Fruit fly (Drosophila melanogaster) whole organism, prepupa: ENCODE measurements around the gene CG31705.
A peak's percentile ranks its signal among the peaks of the same experiment; 100 is the strongest.

Source experiments
- Blimp-1 ChIP-seq: fragments of 200-800 bp; sonication (Bioruptor generic); optimal IDR thresholded peaks from 3 replicates; lab custom pipeline; 2017; ENCODE audit warnings: missing biosample characterization, missing genetic modification characterization, mild to moderate bottlenecking, moderate library complexity, missing genetic modification reagents
- CG11762 ChIP-seq: fragments of 200-800 bp; sonication (Bioruptor generic); optimal IDR thresholded peaks from 3 replicates; lab custom pipeline; 2016; ENCODE audit warnings: missing biosample characterization, missing genetic modification characterization; ENCODE audit not compliant: insufficient read depth
- CG15336 ChIP-seq: fragments of 200-800 bp; sonication (Bioruptor generic); IDR thresholded peaks from 2 replicates; pipeline ENCODE4 v1.3.6; 2022; ENCODE audit warnings: missing biosample characterization, missing genetic modification characterization
- CG1621 ChIP-seq: fragments of 200-800 bp; sonication (Bioruptor generic); optimal IDR thresholded peaks from 3 replicates; lab custom pipeline; 2018; ENCODE audit warnings: missing biosample characterization, mild to moderate bottlenecking, missing genetic modification characterization
- CG16779 ChIP-seq: fragments of 200-800 bp; sonication (Bioruptor generic); optimal IDR thresholded peaks from 3 replicates; lab custom pipeline; 2017; ENCODE audit warnings: missing biosample characterization, mild to moderate bottlenecking, missing genetic modification characterization
- CG32006 ChIP-seq: fragments of 200-800 bp; sonication (Bioruptor generic); optimal IDR thresholded peaks from 3 replicates; lab custom pipeline; 2017; ENCODE audit warnings: missing biosample characterization, mild to moderate bottlenecking, missing genetic modification characterization
- CG34406 ChIP-seq: fragments of 200-800 bp; sonication (Bioruptor generic); optimal IDR thresholded peaks from 3 replicates; lab custom pipeline; 2016; ENCODE audit warnings: missing biosample characterization, missing genetic modification characterization
- CG3919 ChIP-seq: fragments of 200-800 bp; sonication (Bioruptor generic); optimal IDR thresholded peaks from 3 replicates; lab custom pipeline; 2016; ENCODE audit warnings: missing biosample characterization, missing genetic modification characterization
- CG4318 ChIP-seq: fragments of 200-800 bp; sonication (Bioruptor generic); optimal IDR thresholded peaks from 3 replicates; lab custom pipeline; 2017; ENCODE audit warnings: missing biosample characterization, mild to moderate bottlenecking, missing genetic modification characterization
- CG6163 ChIP-seq: fragments of 200-800 bp; sonication (Bioruptor generic); IDR thresholded peaks from 3 replicates; pipeline ENCODE4 v1.3.6; 2022; ENCODE audit warnings: missing biosample characterization, missing genetic modification characterization
- CG6792 ChIP-seq: fragments of 200-800 bp; sonication (Bioruptor generic); optimal IDR thresholded peaks from 3 replicates; lab custom pipeline; 2016; ENCODE audit warnings: missing biosample characterization, missing genetic modification characterization
- CG6808 ChIP-seq: fragments of 200-800 bp; sonication (Bioruptor generic); optimal IDR thresholded peaks from 3 replicates; lab custom pipeline; 2017; ENCODE audit warnings: missing biosample characterization, missing genetic modification characterization, mild to moderate bottlenecking, moderate library complexity, missing genetic modification reagents
- CG6854 ChIP-seq: fragments of 200-800 bp; sonication (Bioruptor generic); optimal IDR thresholded peaks from 2 replicates; lab custom pipeline; 2017; ENCODE audit warnings: missing biosample characterization, mild to moderate bottlenecking, missing genetic modification characterization
- CG7368 ChIP-seq: fragments of 200-800 bp; sonication (Bioruptor generic); optimal IDR thresholded peaks from 3 replicates; lab custom pipeline; 2016; ENCODE audit warnings: missing biosample characterization, missing genetic modification characterization
- CG8119 ChIP-seq: fragments of 200-800 bp; sonication (Bioruptor generic); IDR thresholded peaks from 3 replicates; pipeline ENCODE4 v1.3.6; 2022; ENCODE audit warnings: missing biosample characterization, missing genetic modification characterization
- CG8319 ChIP-seq: fragments of 200-800 bp; sonication (Bioruptor generic); optimal IDR thresholded peaks from 3 replicates; lab custom pipeline; 2016; ENCODE audit warnings: missing biosample characterization, missing genetic modification characterization
- CG8632 ChIP-seq: fragments of 200-800 bp; sonication (Bioruptor generic); optimal IDR thresholded peaks from 3 replicates; lab custom pipeline; 2016; ENCODE audit warnings: missing biosample characterization, missing genetic modification characterization
- CG9139 ChIP-seq: fragments of 200-800 bp; sonication (Bioruptor generic); optimal IDR thresholded peaks from 3 replicates; lab custom pipeline; 2017; ENCODE audit warnings: missing biosample characterization, mild to moderate bottlenecking, missing genetic modification characterization
- Eip78C ChIP-seq: fragments of 200-800 bp; sonication (Bioruptor generic); peaks from one replicate; lab custom pipeline; 2016; ENCODE audit warnings: missing biosample characterization, missing genetic modification characterization
- Eip93F ChIP-seq: fragments of 200-800 bp; sonication (Bioruptor generic); optimal IDR thresholded peaks from 2 replicates; lab custom pipeline; 2016; ENCODE audit warnings: missing biosample characterization, mild to moderate bottlenecking, missing genetic modification characterization
- Ets21C ChIP-seq: fragments of 200-800 bp; sonication (Bioruptor generic); optimal IDR thresholded peaks from 3 replicates; lab custom pipeline; 2016; ENCODE audit warnings: missing biosample characterization, missing genetic modification characterization
- Gug ChIP-seq: fragments of 200-800 bp; sonication (Bioruptor generic); IDR thresholded peaks from 2 replicates; pipeline ENCODE4 v1.3.6; 2022; ENCODE audit warnings: missing biosample characterization, missing genetic modification characterization
- Hr39 ChIP-seq: fragments of 200-800 bp; sonication (Bioruptor generic); optimal IDR thresholded peaks from 2 replicates; lab custom pipeline; 2016; ENCODE audit warnings: missing biosample characterization, missing genetic modification characterization
- Hr4 ChIP-seq: fragments of 200-800 bp; sonication (Bioruptor generic); optimal IDR thresholded peaks from 3 replicates; lab custom pipeline; 2016; ENCODE audit warnings: missing biosample characterization, missing genetic modification characterization
- Lpt ChIP-seq: fragments of 200-800 bp; sonication (Bioruptor generic); optimal IDR thresholded peaks from 3 replicates; lab custom pipeline; 2016; ENCODE audit warnings: missing biosample characterization, missing genetic modification characterization
- Met ChIP-seq: fragments of 200-800 bp; sonication (Bioruptor generic); optimal IDR thresholded peaks from 3 replicates; lab custom pipeline; 2016; ENCODE audit warnings: missing biosample characterization, missing genetic modification characterization
- OdsH ChIP-seq: fragments of 200-800 bp; sonication (Bioruptor generic); optimal IDR thresholded peaks from 3 replicates; lab custom pipeline; 2016; ENCODE audit warnings: missing biosample characterization, missing genetic modification characterization
- Sox102F ChIP-seq: fragments of 200-800 bp; sonication (Bioruptor generic); optimal IDR thresholded peaks from 2 replicates; lab custom pipeline; 2016; ENCODE audit warnings: missing biosample characterization, mild to moderate bottlenecking, missing genetic modification characterization
- Sox14 ChIP-seq: fragments of 200-800 bp; sonication (Bioruptor generic); optimal IDR thresholded peaks from 3 replicates; lab custom pipeline; 2016; ENCODE audit warnings: missing biosample characterization, missing genetic modification characterization
- acj6 ChIP-seq: fragments of 200-800 bp; sonication (Bioruptor generic); optimal IDR thresholded peaks from 3 replicates; lab custom pipeline; 2016; ENCODE audit warnings: missing biosample characterization, missing genetic modification characterization
- dac ChIP-seq: fragments of 200-800 bp; sonication (Bioruptor generic); optimal IDR thresholded peaks from 2 replicates; lab custom pipeline; 2017; ENCODE audit warnings: missing biosample characterization, mild to moderate bottlenecking, missing genetic modification characterization
- eg ChIP-seq: fragments of 200-800 bp; sonication (Bioruptor generic); IDR thresholded peaks from 3 replicates; pipeline ENCODE4 v1.3.6; 2022; ENCODE audit warnings: missing biosample characterization, missing genetic modification characterization
- esn ChIP-seq: fragments of 200-800 bp; sonication (Bioruptor generic); optimal IDR thresholded peaks from 2 replicates; lab custom pipeline; 2016; ENCODE audit warnings: missing biosample characterization, mild to moderate bottlenecking, missing genetic modification characterization, moderate library complexity
- fd85E ChIP-seq: fragments of 200-800 bp; sonication (Bioruptor generic); optimal IDR thresholded peaks from 3 replicates; lab custom pipeline; 2016; ENCODE audit warnings: missing biosample characterization, missing genetic modification characterization
- net ChIP-seq: fragments of 200-800 bp; sonication (Bioruptor generic); optimal IDR thresholded peaks from 3 replicates; lab custom pipeline; 2016; ENCODE audit warnings: missing biosample characterization, missing genetic modification characterization
- salr ChIP-seq, 2 experiments: fragments of 200-800 bp; sonication (Bioruptor generic); optimal IDR thresholded peaks; 3 replicates each; lab custom pipeline; 2016 to 2018; ENCODE audit warnings: missing biosample characterization in 2 of 2, missing genetic modification characterization in 2 of 2, mild to moderate bottlenecking in 1 of 2
- spab ChIP-seq: fragments of 200-800 bp; sonication (Bioruptor generic); optimal IDR thresholded peaks from 2 replicates; lab custom pipeline; 2017; ENCODE audit warnings: missing biosample characterization, mild to moderate bottlenecking, missing genetic modification characterization, missing genetic modification reagents
- ss ChIP-seq, 2 experiments: fragments of 200-800 bp; sonication (Bioruptor generic); optimal IDR thresholded peaks; 2 replicates in 1 of 2; 3 replicates in 1 of 2; lab custom pipeline; 2017 to 2018; ENCODE audit warnings: mild to moderate bottlenecking in 2 of 2, missing biosample characterization in 2 of 2, missing genetic modification characterization in 2 of 2, moderate library complexity in 1 of 2
- vri ChIP-seq: fragments of 200-800 bp; sonication (Bioruptor generic); optimal IDR thresholded peaks from 3 replicates; lab custom pipeline; 2016; ENCODE audit warnings: missing biosample characterization, mild to moderate bottlenecking, missing genetic modification characterization

Gene CG31705

DNA sequence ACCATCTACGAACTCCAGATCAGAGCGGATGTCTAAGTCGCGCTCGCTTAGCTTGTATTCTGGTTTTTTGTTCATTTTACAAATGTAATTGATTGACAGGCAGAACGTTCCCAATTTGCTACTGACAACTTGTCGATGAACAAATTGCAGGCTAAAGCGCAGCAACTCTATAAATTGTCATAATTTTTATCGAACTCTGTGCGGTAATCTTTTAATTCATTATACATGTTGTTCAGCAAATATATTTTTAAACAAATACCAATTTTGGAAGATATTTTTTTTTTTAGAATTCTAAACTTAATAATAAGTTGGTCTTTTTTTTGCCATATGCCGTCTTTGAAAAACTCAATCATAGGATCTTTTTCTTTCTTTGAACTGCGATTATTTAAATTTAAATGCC, 6.8 kb downstream of the CG31705 start, which contains the start of gene CG14930:
TSS of gene CG14930 (minus strand) at position 101 of the 400 bp plus-strand sequence.
- TF ChIP-seq Hr39 (no peak), OdsH (GFP tag; lab: Kevin White, UChicago) (no peak), CG3919 (GFP tag; lab: Kevin White, UChicago) (no peak), Sox102F (GFP tag; lab: Kevin White, UChicago) (no peak), CG8319 (no peak), CG7368 (no peak), CG8119 (GFP tag; lab: Robert Waterston, UW) (no peak), Met (GFP tag; lab: Kevin White, UChicago) (no peak), Gug (GFP tag; lab: Robert Waterston, UW) (no peak), Blimp-1 (GFP tag; lab: Kevin White, UChicago) (no peak), esn (GFP tag; lab: Kevin White, UChicago) (no peak), fd85E (GFP tag; lab: Kevin White, UChicago) (no peak), Hr4 (GFP tag; lab: Kevin White, UChicago) (no peak), Sox14 (GFP tag; lab: Kevin White, UChicago) (no peak), net (GFP tag; lab: Kevin White, UChicago) (no peak)

DNA sequence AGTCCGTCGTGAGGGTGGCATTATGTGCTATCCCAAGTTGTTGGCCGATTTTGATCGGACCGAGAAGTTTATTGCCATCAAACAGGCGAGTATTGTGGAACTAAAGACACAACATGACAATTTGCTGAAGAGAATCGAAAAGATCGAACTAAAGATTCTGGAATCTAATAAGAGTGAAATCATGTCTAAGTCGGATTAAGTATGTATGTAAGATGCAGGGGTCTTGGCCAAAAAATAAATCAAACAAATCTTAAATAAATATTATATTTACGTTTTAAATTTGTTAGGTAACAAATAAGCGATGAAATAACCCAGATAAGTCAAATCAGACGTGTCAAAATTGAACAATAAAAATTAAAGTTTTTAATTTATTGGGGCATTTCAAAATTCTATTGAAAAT, 8.5 kb downstream of the CG31705 start, which contains the start of gene CG14929:
TSS of gene CG14929 (plus strand) at position 301 of the 400 bp plus-strand sequence.
- TF ChIP-seq salr (GFP tag; optimal IDR thresholded peaks at IDR 0.05; lab: Kevin White, UChicago): no peak
- no peak for TF ChIP-seq CG1621 (tag; lab: Kevin White, UChicago)
- no peak for TF ChIP-seq Eip78C
- TF ChIP-seq Met (GFP tag; lab: Kevin White, UChicago): no peak
- no peak for TF ChIP-seq spab

DNA sequence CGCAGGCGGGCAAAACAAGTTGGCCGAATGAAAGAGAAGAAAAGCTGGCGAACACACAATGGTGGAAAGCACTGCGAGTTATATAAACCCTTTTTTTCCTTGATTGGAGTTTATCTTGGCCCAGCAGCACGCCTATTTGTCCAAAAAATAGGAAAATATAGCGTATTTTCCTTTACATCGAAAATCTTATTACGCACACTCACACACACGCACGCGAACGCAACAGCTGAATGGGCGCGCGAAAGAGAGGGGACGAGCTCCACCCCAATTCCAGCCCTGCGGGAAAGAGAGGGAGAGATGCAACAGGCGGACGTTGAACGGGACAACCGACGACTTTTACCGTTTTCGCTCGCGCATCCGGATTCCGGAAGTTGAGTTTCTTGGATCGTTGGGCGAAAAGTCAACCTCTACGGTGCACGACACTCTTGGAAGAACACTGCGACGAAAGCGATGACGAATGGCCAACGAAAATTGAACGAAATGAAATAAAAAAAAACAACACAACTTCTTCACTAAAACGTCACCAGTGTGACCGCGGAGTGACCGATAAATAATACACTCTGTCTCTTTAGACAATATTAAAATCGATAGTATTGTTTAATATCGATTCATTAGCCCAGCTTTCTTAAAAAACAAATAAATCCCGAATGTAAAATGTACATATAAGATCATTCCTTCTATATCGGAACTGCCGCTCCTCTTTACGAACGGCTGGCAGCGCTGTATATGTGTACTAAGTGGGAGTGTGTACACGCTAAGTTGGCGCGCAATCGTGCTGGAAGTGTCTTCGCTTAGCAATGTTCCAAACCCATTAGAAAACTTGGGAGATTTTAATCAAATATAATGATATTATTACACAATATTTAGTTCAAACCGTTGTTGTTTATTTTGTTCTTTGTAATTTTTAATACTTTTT, 11.2 kb downstream of the CG31705 start, which contains the start of the genes Dlg5 and CG4970:
TSS of gene Dlg5 (minus strand) at position 556 of the 916 bp plus-strand sequence.
TSS of gene CG4970 (plus strand) at position 866 of the 916 bp plus-strand sequence.
- TF ChIP-seq Lpt (no peak), CG6854 (GFP tag; lab: Kevin White, UChicago) (peak; percentile 80), CG8119 (GFP tag; lab: Robert Waterston, UW) (0 out of 3 replicates have a peak, but pooled peaks have one; percentile 16), CG11762 (GFP tag; lab: Kevin White, UChicago) (no peak), CG9139 (GFP tag; lab: Kevin White, UChicago) (no peak), fd85E (GFP tag; lab: Kevin White, UChicago) (no peak), eg (GFP tag; lab: Robert Waterston, UW) (peak; percentile 35; the same call in 1 of the 3 replicates), CG16779 (tag; lab: Kevin White, UChicago) (peak; percentile 64), Eip93F (no peak), acj6 (GFP tag; lab: Kevin White, UChicago) (no peak), Eip78C (peak; percentile 66), ss (GFP tag; optimal IDR thresholded peaks at IDR 0.05; lab: Kevin White, UChicago) (peak in 1 of 2 experiments; percentile 0), CG15336 (GFP tag; lab: Robert Waterston, UW) (peak; percentile 26; the same call in 1 of the 2 replicates), vri (peak; percentile 2), CG34406 (GFP tag; lab: Kevin White, UChicago) (peak; percentile 19)

DNA sequence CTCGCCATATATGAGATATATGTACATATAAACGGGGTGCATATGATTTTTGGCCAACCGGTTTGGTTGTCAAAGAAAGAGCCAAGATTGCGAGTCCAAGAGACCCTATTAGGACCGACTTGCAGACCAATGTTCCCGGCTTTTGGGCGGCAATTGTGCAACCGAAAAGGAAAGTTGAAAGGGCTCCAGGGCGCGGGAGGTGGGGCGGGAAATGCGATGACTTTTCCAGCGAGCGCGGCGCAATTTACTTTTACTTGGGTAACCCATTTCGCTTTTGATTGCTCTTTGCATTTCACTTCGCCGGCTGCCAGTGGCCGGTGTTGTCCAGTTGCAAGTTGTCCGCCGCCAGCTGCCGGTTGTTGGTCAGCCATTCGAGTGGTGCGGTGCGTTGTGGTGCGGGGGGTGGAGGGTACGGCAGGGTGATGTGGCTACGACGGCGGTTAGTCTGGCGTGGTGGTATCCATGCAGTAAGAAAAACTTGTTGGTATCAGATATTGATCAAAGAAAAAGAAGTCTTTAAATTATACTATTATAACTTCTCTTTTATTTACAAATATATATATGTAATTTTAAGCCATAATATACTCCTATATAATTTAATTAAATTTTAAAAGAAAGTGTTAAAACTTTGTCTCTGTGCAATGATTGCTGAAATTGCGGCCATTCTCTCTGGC, 23.0 kb downstream of the CG31705 start:
- TF ChIP-seq Blimp-1 (GFP tag; lab: Kevin White, UChicago) (peak; percentile 98), dac (peak; percentile 19), CG6808 (GFP tag; lab: Kevin White, UChicago) (no peak), CG6792 (GFP tag; lab: Kevin White, UChicago) (peak; percentile 26), CG34406 (GFP tag; lab: Kevin White, UChicago) (peak; percentile 32), CG8119 (GFP tag; lab: Robert Waterston, UW) (peak; percentile 85), CG6854 (GFP tag; lab: Kevin White, UChicago) (no peak), CG4318 (GFP tag; lab: Kevin White, UChicago) (peak; percentile 51), CG15336 (GFP tag; lab: Robert Waterston, UW) (peak; percentile 85), Ets21C (GFP tag; lab: Kevin White, UChicago) (no peak), Gug (GFP tag; lab: Robert Waterston, UW) (peak; percentile 25; the same call in 1 of the 2 replicates), net (GFP tag; lab: Kevin White, UChicago) (peak; percentile 53), CG32006 (GFP tag; lab: Kevin White, UChicago) (peak; percentile 82), CG6163 (GFP tag; lab: Robert Waterston, UW) (peak; percentile 63; the same call in 2 of the 3 replicates), CG8632 (GFP tag; lab: Kevin White, UChicago) (peak; percentile 34), eg (GFP tag; lab: Robert Waterston, UW) (peak; percentile 80)
